Worm (Caenorhabditis elegans): ENCODE data around the gene cul-3.

The cul-3 gene

ce11 chrV:152156-152555, 25.1 kb upstream of the cul-3 start:
- TF ChIP-seq nhr-47 (tag; optimal IDR thresholded peaks at IDR 0.05) (no peak), lin-14 (GFP tag; optimal IDR thresholded peaks at IDR 0.05) (no peak), blmp-1 (tag; optimal IDR thresholded peaks at IDR 0.05) (no peak), fkh-4 (tag; optimal IDR thresholded peaks at IDR 0.05; ENCODE audit: borderline replicate concordance) (no peak), ama-1 (optimal IDR thresholded peaks at IDR 0.05) (no peak), F16B12.6 (tag; optimal IDR thresholded peaks at IDR 0.05) (no peak), swsn-7 (tag; optimal IDR thresholded peaks at IDR 0.05) (no peak), unc-30 (tag; optimal IDR thresholded peaks at IDR 0.05) (no peak), nhr-28 (tag; optimal IDR thresholded peaks at IDR 0.05) (no peak), ceh-90 (tag; optimal IDR thresholded peaks at IDR 0.05) (no peak), nhr-90 (tag; optimal IDR thresholded peaks at IDR 0.05; ENCODE audit: poor library complexity) (no peak), nhr-85 (tag) (no peak), jun-1 (tag; optimal IDR thresholded peaks at IDR 0.05) (no peak), hlh-17 (GFP tag; optimal IDR thresholded peaks at IDR 0.05; ENCODE audit: borderline replicate concordance) (no peak), aha-1 (tag; optimal IDR thresholded peaks at IDR 0.05) (no peak), nhr-237 (tag; optimal IDR thresholded peaks at IDR 0.05) (no peak), mab-9 (GFP tag; IDR thresholded peaks at IDR 0.05) (no peak)

- TF ChIP-seq elt-3 (tag; optimal IDR thresholded peaks at IDR 0.05), result no peak
- no peak for TF ChIP-seq snpc-4 (tag; optimal IDR thresholded peaks at IDR 0.05)
- no peak for TF ChIP-seq fkh-8 (tag; optimal IDR thresholded peaks at IDR 0.05)
- TF ChIP-seq C04F5.9 (tag; optimal IDR thresholded peaks at IDR 0.05), result no peak
- no peak for TF ChIP-seq aha-1 (tag; optimal IDR thresholded peaks at IDR 0.05)
- TF ChIP-seq mep-1 (tag; optimal IDR thresholded peaks at IDR 0.05), result no peak
- no peak for TF ChIP-seq vab-15 (tag; optimal IDR thresholded peaks at IDR 0.05)
- TF ChIP-seq dsc-1 (tag; optimal IDR thresholded peaks at IDR 0.05), result no peak
- no peak for TF ChIP-seq sptf-1 (tag; optimal IDR thresholded peaks at IDR 0.05)
- no peak for TF ChIP-seq nhr-47 (tag; optimal IDR thresholded peaks at IDR 0.05)
- TF ChIP-seq nhr-12 (tag; optimal IDR thresholded peaks at IDR 0.05), result no peak
- no peak for TF ChIP-seq swsn-7 (tag; optimal IDR thresholded peaks at IDR 0.05)
- TF ChIP-seq ceh-63 (GFP tag; optimal IDR thresholded peaks at IDR 0.05), result no peak
- no peak for TF ChIP-seq lin-14 (GFP tag; optimal IDR thresholded peaks at IDR 0.05)
- TF ChIP-seq C16A3.4 (tag; optimal IDR thresholded peaks at IDR 0.05), result no peak
- no peak for TF ChIP-seq sox-4 (tag; optimal IDR thresholded peaks at IDR 0.05)
- no peak for TF ChIP-seq skn-1 (tag; optimal IDR thresholded peaks at IDR 0.05)
- no peak for TF ChIP-seq Y116A8C.19 (tag; optimal IDR thresholded peaks at IDR 0.05; ENCODE audit: borderline replicate concordance)
- no peak for TF ChIP-seq grh-1 (GFP tag; IDR thresholded peaks at IDR 0.05)
- no peak for TF ChIP-seq lsy-2 (tag; optimal IDR thresholded peaks at IDR 0.05)
These were observed 23.4 kb upstream of the cul-3 start for ce11 chrV:153867-154266.

- TF ChIP-seq pag-3 (tag; optimal IDR thresholded peaks at IDR 0.05; ENCODE audit: borderline replicate concordance, insufficient read depth) (no peak), nhr-12 (tag; optimal IDR thresholded peaks at IDR 0.05) (no peak), nhr-76 (tag; optimal IDR thresholded peaks at IDR 0.05) (no peak), unc-30 (tag; optimal IDR thresholded peaks at IDR 0.05) (no peak), sptf-1 (tag; optimal IDR thresholded peaks at IDR 0.05) (no peak), efl-3 (GFP tag; optimal IDR thresholded peaks at IDR 0.05) (no peak), mdl-1 (tag; optimal IDR thresholded peaks at IDR 0.05) (peak in 1 of 2 experiments; percentile 77), irx-1 (tag; optimal IDR thresholded peaks at IDR 0.05) (no peak), unc-62 (GFP tag; optimal IDR thresholded peaks at IDR 0.05) (no peak), jun-1 (tag; optimal IDR thresholded peaks at IDR 0.05) (no peak), xbp-1 (tag; optimal IDR thresholded peaks at IDR 0.05) (no peak), nhr-84 (tag; optimal IDR thresholded peaks at IDR 0.05) (no peak), tlp-1 (tag; optimal IDR thresholded peaks at IDR 0.05) (no peak), elt-3 (tag; optimal IDR thresholded peaks at IDR 0.05) (no peak), pax-3 (tag; optimal IDR thresholded peaks at IDR 0.05) (no peak), nhr-47 (tag; optimal IDR thresholded peaks at IDR 0.05) (peak; percentile 26), F16B12.6 (tag; optimal IDR thresholded peaks at IDR 0.05) (no peak), ceh-82 (tag; optimal IDR thresholded peaks at IDR 0.05) (peak in 1 of 3 experiments; percentile 14), fkh-4 (tag; optimal IDR thresholded peaks at IDR 0.05; ENCODE audit: borderline replicate concordance) (no peak), lir-3 (tag; optimal IDR thresholded peaks at IDR 0.05; ENCODE audit: poor library complexity) (no peak), snpc-4 (tag; optimal IDR thresholded peaks at IDR 0.05) (no peak), hpl-2 (GFP tag; optimal IDR thresholded peaks at IDR 0.05) (no peak), isw-1 (GFP tag; IDR thresholded peaks at IDR 0.05) (no peak), blmp-1 (tag; optimal IDR thresholded peaks at IDR 0.05) (no peak), nhr-28 (tag; optimal IDR thresholded peaks at IDR 0.05) (no peak), alr-1 (tag; optimal IDR thresholded peaks at IDR 0.05; ENCODE audit: borderline replicate concordance) (no peak), C04F5.9 (tag; optimal IDR thresholded peaks at IDR 0.05) (no peak), swsn-7 (tag; optimal IDR thresholded peaks at IDR 0.05) (peak; percentile 16), unc-98 (GFP tag; IDR thresholded peaks at IDR 0.05) (no peak)
These were observed 22.0 kb upstream of the cul-3 start for ce11 chrV:155215-155614.
